Fruit fly (Drosophila melanogaster) whole organism, embryonic: ENCODE results near the gene Mvb12.

Experiments
- BEAF-32 ChIP-seq: fragments of 200-800 bp; sonication (Bioruptor generic); optimal IDR thresholded peaks from 3 replicates; lab custom pipeline; 2017; ENCODE audit warnings: missing biosample characterization, missing genetic modification characterization, mild to moderate bottlenecking, moderate library complexity, missing genetic modification reagents
- CG10274 ChIP-seq: fragments of 200-800 bp; sonication (Bioruptor generic); optimal IDR thresholded peaks from 3 replicates; lab custom pipeline; 2017; ENCODE audit warnings: missing biosample characterization, mild to moderate bottlenecking, missing genetic modification characterization
- CG10543 ChIP-seq: fragments of 200-800 bp; sonication (Bioruptor generic); optimal IDR thresholded peaks from 3 replicates; lab custom pipeline; 2017; ENCODE audit warnings: missing biosample characterization, mild to moderate bottlenecking, missing genetic modification characterization, moderate library complexity
- CG12769 ChIP-seq: fragments of 200-800 bp; sonication (Bioruptor generic); optimal IDR thresholded peaks from 2 replicates; lab custom pipeline; 2019; ENCODE audit warnings: missing biosample characterization, mild to moderate bottlenecking, missing genetic modification characterization, moderate library complexity
- CG13123 ChIP-seq: fragments of 200-800 bp; sonication (Bioruptor generic); optimal IDR thresholded peaks from 2 replicates; lab custom pipeline; 2016; ENCODE audit warnings: missing biosample characterization, missing genetic modification characterization
- CG14667 ChIP-seq: fragments of 200-800 bp; sonication (Bioruptor generic); IDR thresholded peaks from 2 replicates; pipeline ENCODE4 v1.3.6; 2022; ENCODE audit warnings: missing biosample characterization, missing genetic modification characterization
- CG17568 ChIP-seq: fragments of 200-800 bp; sonication (Bioruptor generic); optimal IDR thresholded peaks from 2 replicates; lab custom pipeline; 2018; ENCODE audit warnings: missing biosample characterization, mild to moderate bottlenecking, missing genetic modification characterization, moderate library complexity
- CG17912 ChIP-seq: fragments of 200-800 bp; sonication (Bioruptor generic); optimal IDR thresholded peaks from 2 replicates; lab custom pipeline; 2018; ENCODE audit warnings: missing biosample characterization, mild to moderate bottlenecking, missing genetic modification characterization
- CG34376 ChIP-seq: fragments of 200-800 bp; sonication (Bioruptor generic); optimal IDR thresholded peaks from 2 replicates; lab custom pipeline; 2018; ENCODE audit warnings: missing biosample characterization, mild to moderate bottlenecking, missing genetic modification characterization
- CG6791 ChIP-seq: fragments of 200-800 bp; sonication (Bioruptor generic); IDR thresholded peaks from 3 replicates; pipeline ENCODE4 v1.3.6; 2022; ENCODE audit warnings: missing biosample characterization, missing genetic modification characterization; ENCODE audit not compliant: partially characterized antibody
- CG7745 ChIP-seq: fragments of 200-800 bp; sonication (Bioruptor generic); optimal IDR thresholded peaks from 2 replicates; lab custom pipeline; 2018; ENCODE audit warnings: missing biosample characterization, mild to moderate bottlenecking, missing genetic modification characterization, moderate library complexity
- CG9437 ChIP-seq: fragments of 200-800 bp; sonication (Bioruptor generic); optimal IDR thresholded peaks from 2 replicates; lab custom pipeline; 2018; ENCODE audit warnings: missing biosample characterization, mild to moderate bottlenecking, missing genetic modification characterization
- Camta ChIP-seq: fragments of 200-800 bp; sonication (Bioruptor generic); optimal IDR thresholded peaks from 2 replicates; lab custom pipeline; 2016; ENCODE audit warnings: missing biosample characterization, missing genetic modification characterization
- Dbx ChIP-seq: fragments of 200-800 bp; sonication (Bioruptor generic); IDR thresholded peaks from 3 replicates; pipeline ENCODE4 v1.3.6; 2022; ENCODE audit warnings: missing biosample characterization, missing genetic modification characterization
- Deaf1 ChIP-seq: fragments of 200-800 bp; optimal IDR thresholded peaks from 3 replicates; lab custom pipeline; 2019; ENCODE audit warnings: missing biosample characterization, mild to moderate bottlenecking, missing genetic modification characterization, moderate library complexity
- Dll ChIP-seq: fragments of 200-800 bp; sonication (Bioruptor generic); IDR thresholded peaks from 4 replicates; pipeline ENCODE4 v1.3.6; 2022; ENCODE audit warnings: missing biosample characterization, missing genetic modification characterization; ENCODE audit not compliant: partially characterized antibody
- Dref ChIP-seq: fragments of 200-800 bp; sonication (Bioruptor generic); IDR thresholded peaks from 2 replicates; pipeline ENCODE4 v1.3.6; 2022; ENCODE audit warnings: missing biosample characterization, missing genetic modification characterization
- HLHmδ ChIP-seq: fragments of 200-800 bp; sonication (Bioruptor generic); optimal IDR thresholded peaks from 2 replicates; lab custom pipeline; 2018; ENCODE audit warnings: missing biosample characterization, mild to moderate bottlenecking, missing genetic modification characterization, moderate library complexity
- Hey ChIP-seq: fragments of 200-800 bp; sonication (Bioruptor generic); optimal IDR thresholded peaks from 3 replicates; lab custom pipeline; 2018; ENCODE audit warnings: missing biosample characterization, mild to moderate bottlenecking, missing genetic modification characterization
- Hmr ChIP-seq: fragments of 200-800 bp; sonication (Bioruptor generic); optimal IDR thresholded peaks from 3 replicates; lab custom pipeline; 2017; ENCODE audit warnings: mild to moderate bottlenecking, missing biosample characterization, missing genetic modification reagents, missing genetic modification characterization
- MESR4 ChIP-seq: fragments of 200-800 bp; sonication (Bioruptor generic); optimal IDR thresholded peaks from 2 replicates; lab custom pipeline; 2018; ENCODE audit warnings: missing biosample characterization, mild to moderate bottlenecking, missing genetic modification characterization, moderate library complexity
- Pdp1 ChIP-seq, 2 experiments: fragments of 200-800 bp; sonication (Bioruptor generic); optimal IDR thresholded peaks; 3 replicates each; lab custom pipeline; 2016; ENCODE audit warnings: missing biosample characterization in 2 of 2, missing genetic modification characterization in 2 of 2, mild to moderate bottlenecking in 1 of 2, moderate library complexity in 1 of 2
- Sry-β ChIP-seq: fragments of 200-800 bp; sonication (Bioruptor generic); optimal IDR thresholded peaks from 2 replicates; lab custom pipeline; 2018; ENCODE audit warnings: missing biosample characterization, mild to moderate bottlenecking, missing genetic modification characterization, moderate library complexity
- Taf1 ChIP-seq: fragments of 200-800 bp; sonication (Bioruptor generic); IDR thresholded peaks from 2 replicates; pipeline ENCODE4 v1.3.6; 2022; ENCODE audit warnings: missing biosample characterization, missing genetic modification characterization
- ab ChIP-seq: fragments of 200-800 bp; sonication (Bioruptor generic); optimal IDR thresholded peaks from 2 replicates; lab custom pipeline; 2016; ENCODE audit warnings: missing biosample characterization, missing genetic modification characterization
- ap ChIP-seq: fragments of 200-800 bp; sonication (Bioruptor generic); IDR thresholded peaks from 2 replicates; pipeline ENCODE4 v1.3.6; 2022; ENCODE audit warnings: missing biosample characterization, missing genetic modification characterization
- ara ChIP-seq: fragments of 200-800 bp; sonication (Bioruptor generic); IDR thresholded peaks from 2 replicates; pipeline ENCODE4 v1.3.6; 2022; ENCODE audit warnings: missing biosample characterization, missing genetic modification characterization
- cato ChIP-seq: fragments of 200-800 bp; sonication (Bioruptor generic); optimal IDR thresholded peaks from 2 replicates; lab custom pipeline; 2016; ENCODE audit warnings: missing biosample characterization, missing genetic modification characterization, borderline replicate concordance
- cg ChIP-seq: fragments of 200-800 bp; sonication (Bioruptor generic); optimal IDR thresholded peaks from 3 replicates; lab custom pipeline; 2019; ENCODE audit warnings: missing biosample characterization, mild to moderate bottlenecking, missing genetic modification characterization, moderate library complexity
- corto ChIP-seq: fragments of 200-800 bp; sonication (Bioruptor generic); optimal IDR thresholded peaks from 2 replicates; lab custom pipeline; 2016; ENCODE audit warnings: missing biosample characterization, mild to moderate bottlenecking, missing genetic modification characterization, moderate library complexity
- ems ChIP-seq: fragments of 200-800 bp; sonication (Bioruptor generic); optimal IDR thresholded peaks from 3 replicates; lab custom pipeline; 2016; ENCODE audit warnings: missing biosample characterization, missing genetic modification characterization
- ewg ChIP-seq: fragments of 200-800 bp; sonication (Bioruptor generic); optimal IDR thresholded peaks from 3 replicates; lab custom pipeline; 2017; ENCODE audit warnings: mild to moderate bottlenecking, missing biosample characterization, missing genetic modification reagents, missing genetic modification characterization
- ftz-f1 ChIP-seq: fragments of 200-800 bp; sonication (Bioruptor generic); optimal IDR thresholded peaks from 2 replicates; lab custom pipeline; 2016; ENCODE audit warnings: missing biosample characterization, missing genetic modification characterization
- lab ChIP-seq: fragments of 200-800 bp; sonication (Bioruptor generic); optimal IDR thresholded peaks from 3 replicates; lab custom pipeline; 2017; ENCODE audit warnings: missing biosample characterization, missing genetic modification characterization, mild to moderate bottlenecking, moderate library complexity, missing genetic modification reagents
- lov ChIP-seq, 2 experiments: fragments of 200-800 bp in 1 of 2; fragments of >200 bp in 1 of 2; sonication (Bioruptor generic) in 1 of 2; IDR thresholded peaks in 1 of 2; optimal IDR thresholded peaks in 1 of 2; 2 replicates in 1 of 2; 3 replicates in 1 of 2; pipeline versions ENCODE4 v1.3.6 to Lab custom; 2017 to 2022; ENCODE audit warnings: missing biosample characterization in 1 of 2, missing genetic modification characterization in 1 of 2
- nau ChIP-seq: fragments of 200-800 bp; sonication (Bioruptor generic); optimal IDR thresholded peaks from 3 replicates; lab custom pipeline; 2017; ENCODE audit warnings: missing biosample characterization, mild to moderate bottlenecking, missing genetic modification characterization, missing genetic modification reagents
- nom ChIP-seq: fragments of 200-800 bp; sonication (Bioruptor generic); optimal IDR thresholded peaks from 2 replicates; lab custom pipeline; 2017; ENCODE audit warnings: missing biosample characterization, missing genetic modification characterization, mild to moderate bottlenecking, moderate library complexity, missing genetic modification reagents
- oc ChIP-seq: fragments of 200-800 bp; sonication (Bioruptor generic); optimal IDR thresholded peaks from 2 replicates; lab custom pipeline; 2018; ENCODE audit warnings: missing biosample characterization, mild to moderate bottlenecking, missing genetic modification characterization, moderate library complexity
- prd ChIP-seq, 3 experiments: fragments of >200 bp in 2 of 3; fragments of 200-800 bp in 1 of 3; sonication (Bioruptor generic) in 1 of 3; optimal IDR thresholded peaks in 2 of 3; IDR thresholded peaks in 1 of 3; 2 replicates in 2 of 3; 3 replicates in 1 of 3; pipeline versions ENCODE4 v1.3.6 to Lab custom; 2017 to 2022; ENCODE audit warnings: missing biosample characterization in 1 of 3, missing genetic modification characterization in 1 of 3
- ro ChIP-seq: fragments of 200-800 bp; sonication (Bioruptor generic); IDR thresholded peaks from 2 replicates; pipeline ENCODE4 v1.3.6; 2022; ENCODE audit warnings: missing biosample characterization, missing genetic modification characterization
- sd ChIP-seq: fragments of 200-800 bp; sonication (Bioruptor generic); optimal IDR thresholded peaks from 3 replicates; lab custom pipeline; 2018; ENCODE audit warnings: missing biosample characterization, mild to moderate bottlenecking, missing genetic modification characterization, moderate library complexity
- so ChIP-seq: fragments of 200-800 bp; sonication (Bioruptor generic); IDR thresholded peaks from 3 replicates; pipeline ENCODE4 v1.3.6; 2022; ENCODE audit warnings: missing biosample characterization, missing genetic modification characterization
- sr ChIP-seq: fragments of 200-800 bp; sonication (Bioruptor generic); IDR thresholded peaks from 3 replicates; pipeline ENCODE4 v1.3.6; 2022; ENCODE audit warnings: missing biosample characterization, missing genetic modification characterization
- ssp ChIP-seq: fragments of 200-800 bp; sonication (Bioruptor generic); IDR thresholded peaks from 2 replicates; pipeline ENCODE4 v1.3.6; 2022; ENCODE audit warnings: missing biosample characterization, missing genetic modification characterization
- tgo ChIP-seq: fragments of 200-800 bp; sonication (Bioruptor generic); IDR thresholded peaks from 3 replicates; pipeline ENCODE4 v1.3.6; 2022; ENCODE audit warnings: missing biosample characterization, missing genetic modification characterization
- usp ChIP-seq: fragments of >200 bp; optimal IDR thresholded peaks from 2 replicates; lab custom pipeline; 2017; ENCODE audit warnings: missing biosample characterization, missing genetic modification characterization
- wek ChIP-seq: fragments of 200-800 bp; sonication (Bioruptor generic); optimal IDR thresholded peaks from 3 replicates; lab custom pipeline; 2018; ENCODE audit warnings: missing biosample characterization, mild to moderate bottlenecking, missing genetic modification characterization, moderate library complexity

The Mvb12 gene

dm6 chrX:18125520-18125919 is 24.4 kb upstream of the Mvb12 start (continued):
- no peak for TF ChIP-seq CG12769
- peak; percentile 56 for TF ChIP-seq CG34376 (GFP tag; lab: Kevin White, UChicago)
- TF ChIP-seq MESR4 (GFP tag; lab: Kevin White, UChicago), result no peak
- no peak for TF ChIP-seq Sry-β
- no peak for TF ChIP-seq ara (GFP tag; lab: Robert Waterston, UW)
- TF ChIP-seq corto (GFP tag; lab: Kevin White, UChicago), result no peak
- TF ChIP-seq Hmr (GFP tag; lab: Kevin White, UChicago), result peak; percentile 63
- no peak for TF ChIP-seq Dref
- TF ChIP-seq ems (GFP tag; lab: Kevin White, UChicago), result no peak
- TF ChIP-seq CG7745 (tag; lab: Kevin White, UChicago), result no peak
- no peak for TF ChIP-seq nom
- no peak for TF ChIP-seq CG17912 (GFP tag; lab: Kevin White, UChicago)
- no peak for TF ChIP-seq so
- TF ChIP-seq cg, result no peak
- TF ChIP-seq usp (GFP tag; lab: Kevin White, UChicago), result no peak
- TF ChIP-seq ewg, result no peak
- no peak for TF ChIP-seq lov (optimal IDR thresholded peaks at IDR 0.05; lab: Kevin White, UChicago)
- no peak for TF ChIP-seq lov (GFP tag; IDR thresholded peaks at IDR 0.05; lab: Robert Waterston, UW)
- no peak for TF ChIP-seq prd (optimal IDR thresholded peaks at IDR 0.05; lab: Kevin White, UChicago)
- peak; percentile 37; the same call in 2 of the 3 replicates for TF ChIP-seq prd (GFP tag; IDR thresholded peaks at IDR 0.05; lab: Robert Waterston, UW)
- no peak for TF ChIP-seq Taf1 (GFP tag; lab: Robert Waterston, UW)
- peak; percentile 3 for TF ChIP-seq CG9437 (GFP tag; lab: Kevin White, UChicago)
- no peak for TF ChIP-seq ssp
- no peak for TF ChIP-seq BEAF-32 (GFP tag; lab: Kevin White, UChicago)
- no peak for TF ChIP-seq ab (GFP tag; lab: Kevin White, UChicago)
- no peak for TF ChIP-seq Dll (GFP tag; lab: Robert Waterston, UW)
- no peak for TF ChIP-seq ro (GFP tag; lab: Robert Waterston, UW)

dm6 chrX:18118519-18118918 is 17.4 kb upstream of the Mvb12 start:
- TF ChIP-seq Camta (GFP tag; lab: Kevin White, UChicago) (no peak), CG10543 (peak; percentile 42), sd (peak; percentile 39), CG10274 (GFP tag; lab: Kevin White, UChicago) (peak; percentile 86), CG12769 (peak; percentile 81)

DNA sequence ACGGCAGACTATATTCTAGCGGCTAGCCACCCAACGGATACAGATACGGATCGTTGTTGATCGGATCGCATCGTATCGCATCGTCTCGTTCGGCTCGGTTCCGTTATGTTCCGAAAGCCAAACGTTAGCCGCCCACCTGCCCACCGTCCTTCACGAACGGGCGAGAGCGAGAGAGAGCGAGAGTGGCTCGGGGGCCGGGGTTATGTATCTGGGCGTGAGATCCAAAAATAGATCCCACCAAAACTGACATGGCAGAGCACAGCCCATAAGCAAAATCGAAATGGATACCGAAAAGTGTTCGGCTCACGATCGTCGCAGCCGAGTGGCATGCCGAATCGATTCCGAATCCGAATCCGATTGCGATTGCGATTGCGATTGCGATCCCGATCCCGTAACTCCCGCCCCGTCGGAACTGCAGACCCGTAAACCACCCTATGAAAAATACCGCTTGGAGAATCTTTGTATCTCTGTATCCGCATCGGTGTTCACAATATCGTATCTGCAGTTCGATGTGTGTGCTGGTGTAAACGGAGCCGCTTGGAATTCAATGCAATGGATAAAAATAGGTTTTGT is 15.8 kb upstream of the Mvb12 start, which contains the start of gene wupA:
TSS of gene wupA (minus strand) at position 112 of the 573 bp plus-strand sequence.
- TF ChIP-seq ap (GFP tag; lab: Robert Waterston, UW) (no peak), sr (peak; percentile 95), Dbx (GFP tag; lab: Robert Waterston, UW) (0 out of 3 replicates have a peak, but pooled peaks have one; percentile 18), tgo (no peak), Deaf1 (tag; lab: Kevin White, UChicago) (peak; percentile 97), cato (GFP tag; lab: Kevin White, UChicago) (no peak), CG12769 (peak; percentile 93), CG17568 (no peak), ftz-f1 (GFP tag; lab: Kevin White, UChicago) (peak; percentile 40), oc (tag; lab: Kevin White, UChicago) (no peak), ssp (no peak), Pdp1 (GFP tag; optimal IDR thresholded peaks at IDR 0.05; lab: Kevin White, UChicago) (peak in 1 of 2 experiments; percentile 21), Hey (tag; lab: Kevin White, UChicago) (no peak), wek (no peak), CG13123 (GFP tag; lab: Kevin White, UChicago) (no peak), HLHmδ (no peak), lab (GFP tag; lab: Kevin White, UChicago) (no peak), CG14667 (GFP tag; lab: Robert Waterston, UW) (no peak), CG6791 (GFP tag; lab: Robert Waterston, UW) (no peak), nau (peak; percentile 61)
